Worm (Caenorhabditis elegans) whole organism, L4 larva: ENCODE results near the gene R07D5.2.

Source experiments
- D1046.2 ChIP-seq: fragments of 200-800 bp; sonication (Bioruptor generic); IDR thresholded peaks from 2 replicates; pipeline ENCODE4 v1.3.6; 2022; ENCODE audit warnings: missing genetic modification characterization, missing compliant biosample characterization
- F10B5.3 ChIP-seq: sonication (generic microtip); optimal IDR thresholded peaks from 2 replicates; lab custom pipeline; 2016; ENCODE audit warnings: mild to moderate bottlenecking, missing genetic modification characterization, missing compliant biosample characterization
- F26F4.8 ChIP-seq: fragments of 200-800 bp; sonication (Bioruptor generic); conservative IDR thresholded peaks from 2 replicates; pipeline ENCODE4 v1.3.6; 2022; ENCODE audit warnings: missing genetic modification characterization, missing compliant biosample characterization
- T20F7.1 ChIP-seq: fragments of 200-800 bp; sonication (Bioruptor generic); optimal IDR thresholded peaks from 2 replicates; lab custom pipeline; 2018; ENCODE audit warnings: mild to moderate bottlenecking, missing genetic modification characterization, missing compliant biosample characterization
- pha-4 ChIP-seq, 2 experiments: fragments of 150-350 bp in 1 of 2; fragments of 200-800 bp in 1 of 2; sonication (Bioruptor generic) in 1 of 2; IDR thresholded peaks in 1 of 2; optimal IDR thresholded peaks in 1 of 2; 2 replicates each; pipeline versions ENCODE4 v1.3.6 to Lab custom; 2014 to 2022; ENCODE audit warnings: missing genetic modification characterization in 2 of 2, missing genetic modification reagents in 2 of 2, missing biosample characterization in 1 of 2, missing compliant biosample characterization in 1 of 2
- unc-39 ChIP-seq: sonication (generic microtip); optimal IDR thresholded peaks from 2 replicates; lab custom pipeline; 2017; ENCODE audit warnings: missing biosample characterization, missing genetic modification characterization
- zag-1 ChIP-seq: fragments of 150-350 bp; optimal IDR thresholded peaks from 2 replicates; lab custom pipeline; 2014; ENCODE audit warnings: missing biosample characterization, missing genetic modification characterization

DNA sequence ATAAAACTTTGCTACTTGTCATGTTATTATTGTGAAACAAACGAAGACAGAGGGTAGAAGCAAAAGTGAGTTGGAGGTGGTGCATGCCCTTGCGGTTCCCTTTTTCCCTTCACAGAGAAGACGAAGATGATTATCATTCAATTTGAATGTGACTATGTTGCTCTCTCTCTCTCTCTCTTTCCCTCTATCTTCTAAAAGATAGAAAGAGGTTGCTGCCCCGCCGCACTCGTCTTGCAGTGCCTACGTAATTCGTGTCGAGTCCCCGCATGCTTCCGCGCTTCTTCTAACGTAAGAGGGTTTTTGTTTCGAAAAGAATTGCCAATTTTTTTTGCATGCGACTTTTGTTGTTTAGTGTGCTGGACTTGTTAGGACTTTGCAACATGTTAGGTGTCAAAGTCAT is 11.8 kb upstream of the R07D5.2 start:
- TF ChIP-seq pha-4 (GFP tag; IDR thresholded peaks at IDR 0.05; lab: Robert Waterston, UW) (no peak), pha-4 (tag; optimal IDR thresholded peaks at IDR 0.05; lab: Kevin White, UChicago) (no peak), F26F4.8 (GFP tag; lab: Robert Waterston, UW) (no peak), unc-39 (no peak), F10B5.3 (no peak), zag-1 (no peak), D1046.2 (GFP tag; lab: Robert Waterston, UW) (no peak), T20F7.1 (GFP tag; lab: Kevin White, UChicago) (no peak)
